Fruit fly (Drosophila melanogaster) whole organism, embryonic: Measurements from ENCODE around the gene Fer2.

Experiments
- BtbVII ChIP-seq: fragments of 200-800 bp; sonication (Bioruptor generic); optimal IDR thresholded peaks from 3 replicates; lab custom pipeline; 2017; ENCODE audit warnings: missing biosample characterization, mild to moderate bottlenecking, missing genetic modification characterization
- CG10274 ChIP-seq: fragments of 200-800 bp; sonication (Bioruptor generic); optimal IDR thresholded peaks from 3 replicates; lab custom pipeline; 2017; ENCODE audit warnings: missing biosample characterization, mild to moderate bottlenecking, missing genetic modification characterization
- CG10366 ChIP-seq: fragments of 200-800 bp; sonication (Bioruptor generic); IDR thresholded peaks from 2 replicates; pipeline ENCODE4 v1.3.6; 2022; ENCODE audit warnings: missing biosample characterization, missing genetic modification characterization
- CG10654 ChIP-seq: fragments of 200-800 bp; sonication (Bioruptor generic); optimal IDR thresholded peaks from 2 replicates; lab custom pipeline; 2016; ENCODE audit warnings: missing biosample characterization, missing genetic modification characterization
- CG12299 ChIP-seq: fragments of 200-800 bp; sonication (Bioruptor generic); optimal IDR thresholded peaks from 2 replicates; lab custom pipeline; 2018; ENCODE audit warnings: missing biosample characterization, mild to moderate bottlenecking, missing genetic modification characterization
- CG13894 ChIP-seq: fragments of 200-800 bp; sonication (Bioruptor generic); optimal IDR thresholded peaks from 3 replicates; lab custom pipeline; 2018; ENCODE audit warnings: missing biosample characterization, mild to moderate bottlenecking, missing genetic modification characterization, moderate library complexity
- CG16813 ChIP-seq: fragments of 200-800 bp; sonication (Bioruptor generic); IDR thresholded peaks from 3 replicates; pipeline ENCODE4 v1.3.6; 2022; ENCODE audit warnings: missing biosample characterization, missing genetic modification characterization; ENCODE audit not compliant: partially characterized antibody
- CG16815 ChIP-seq: fragments of 200-800 bp; sonication (Bioruptor generic); optimal IDR thresholded peaks from 3 replicates; lab custom pipeline; 2017; ENCODE audit warnings: missing biosample characterization, mild to moderate bottlenecking, missing genetic modification characterization
- CG17612 ChIP-seq: fragments of 200-800 bp; sonication (Bioruptor generic); IDR thresholded peaks from 2 replicates; pipeline ENCODE4 v1.3.6; 2022; ENCODE audit warnings: missing biosample characterization, missing genetic modification characterization
- CG2129 ChIP-seq: fragments of 200-800 bp; sonication (Bioruptor generic); IDR thresholded peaks from 2 replicates; pipeline ENCODE4 v1.3.6; 2022; ENCODE audit warnings: missing biosample characterization, missing genetic modification characterization; ENCODE audit not compliant: partially characterized antibody
- CG2202 ChIP-seq: fragments of 200-800 bp; sonication (Bioruptor generic); optimal IDR thresholded peaks from 2 replicates; lab custom pipeline; 2018; ENCODE audit warnings: missing biosample characterization, mild to moderate bottlenecking, missing genetic modification characterization
- CG30403 ChIP-seq: fragments of 200-800 bp; sonication (Bioruptor generic); optimal IDR thresholded peaks from 3 replicates; lab custom pipeline; 2016; ENCODE audit warnings: missing biosample characterization, missing genetic modification characterization
- CG3726 ChIP-seq: fragments of 200-800 bp; sonication (Bioruptor generic); IDR thresholded peaks from 3 replicates; pipeline ENCODE4, ENCODE4 v1.3.6; 2022; ENCODE audit warnings: missing biosample characterization, missing genetic modification characterization
- CG3847 ChIP-seq: fragments of 200-800 bp; sonication (Bioruptor generic); IDR thresholded peaks from 2 replicates; pipeline ENCODE4 v1.3.6; 2022; ENCODE audit warnings: missing biosample characterization, missing genetic modification characterization
- CG42726 ChIP-seq: fragments of 200-800 bp; sonication (Bioruptor generic); IDR thresholded peaks from 2 replicates; pipeline ENCODE4 v1.3.6; 2022; ENCODE audit warnings: missing biosample characterization, missing genetic modification characterization; ENCODE audit not compliant: partially characterized antibody
- CG4707 ChIP-seq: fragments of 200-800 bp; sonication (Bioruptor generic); optimal IDR thresholded peaks from 2 replicates; lab custom pipeline; 2018; ENCODE audit warnings: missing biosample characterization, mild to moderate bottlenecking, missing genetic modification characterization, moderate library complexity
- CG7372 ChIP-seq: fragments of 200-800 bp; sonication (Bioruptor generic); IDR thresholded peaks from 2 replicates; pipeline ENCODE4 v1.3.6; 2022; ENCODE audit warnings: missing biosample characterization, missing genetic modification characterization
- CG8281 ChIP-seq: fragments of 200-800 bp; sonication (Bioruptor generic); optimal IDR thresholded peaks from 2 replicates; lab custom pipeline; 2018; ENCODE audit warnings: missing biosample characterization, mild to moderate bottlenecking, missing genetic modification characterization, moderate library complexity
- CG9215 ChIP-seq: fragments of 200-800 bp; sonication (Bioruptor generic); IDR thresholded peaks from 2 replicates; pipeline ENCODE4 v1.3.6; 2022; ENCODE audit warnings: missing biosample characterization, missing genetic modification characterization
- CG9876 ChIP-seq: fragments of 200-800 bp; sonication (Bioruptor generic); optimal IDR thresholded peaks from 2 replicates; lab custom pipeline; 2016; ENCODE audit warnings: missing biosample characterization, missing genetic modification characterization
- Dll ChIP-seq: fragments of 200-800 bp; sonication (Bioruptor generic); IDR thresholded peaks from 4 replicates; pipeline ENCODE4 v1.3.6; 2022; ENCODE audit warnings: missing biosample characterization, missing genetic modification characterization; ENCODE audit not compliant: partially characterized antibody
- Doc2 ChIP-seq: fragments of 200-800 bp; sonication (Bioruptor generic); IDR thresholded peaks from 2 replicates; pipeline ENCODE4 v1.3.6; 2022; ENCODE audit warnings: missing biosample characterization, missing genetic modification characterization
- Drgx ChIP-seq: fragments of 200-800 bp; sonication (Bioruptor generic); IDR thresholded peaks from 2 replicates; pipeline ENCODE4 v1.3.6; 2022; ENCODE audit warnings: missing biosample characterization, missing genetic modification characterization
- E2f1 ChIP-seq: fragments of 200-800 bp; sonication (Bioruptor generic); IDR thresholded peaks from 2 replicates; pipeline ENCODE4 v1.3.6; 2022; ENCODE audit warnings: missing biosample characterization, missing genetic modification characterization
- Ets97D ChIP-seq: fragments of 200-800 bp; sonication (Bioruptor generic); optimal IDR thresholded peaks from 3 replicates; lab custom pipeline; 2016; ENCODE audit warnings: missing biosample characterization, missing genetic modification characterization
- HmgD ChIP-seq: fragments of 200-800 bp; sonication (Bioruptor generic); optimal IDR thresholded peaks from 3 replicates; lab custom pipeline; 2016; ENCODE audit warnings: missing biosample characterization, missing genetic modification characterization
- MBD-R2 ChIP-seq: fragments of 200-800 bp; sonication (Bioruptor generic); IDR thresholded peaks from 2 replicates; pipeline ENCODE4 v1.3.6; 2022; ENCODE audit warnings: missing biosample characterization, missing genetic modification characterization
- Meics ChIP-seq: fragments of 200-800 bp; sonication (Bioruptor generic); optimal IDR thresholded peaks from 2 replicates; lab custom pipeline; 2017; ENCODE audit warnings: missing biosample characterization, mild to moderate bottlenecking, missing genetic modification characterization
- Ptx1 ChIP-seq: fragments of 200-800 bp; sonication (Bioruptor generic); IDR thresholded peaks from 2 replicates; pipeline ENCODE4 v1.3.6; 2022; ENCODE audit warnings: missing biosample characterization, missing genetic modification characterization
- ab ChIP-seq: fragments of 200-800 bp; sonication (Bioruptor generic); optimal IDR thresholded peaks from 2 replicates; lab custom pipeline; 2016; ENCODE audit warnings: missing biosample characterization, missing genetic modification characterization
- abd-A ChIP-seq: fragments of 200-800 bp; sonication (Bioruptor generic); optimal IDR thresholded peaks from 3 replicates; lab custom pipeline; 2019; ENCODE audit warnings: missing biosample characterization, mild to moderate bottlenecking, missing genetic modification characterization, moderate library complexity
- al ChIP-seq: fragments of 200-800 bp; sonication (Bioruptor generic); IDR thresholded peaks from 2 replicates; pipeline ENCODE4 v1.3.6; 2022; ENCODE audit warnings: missing biosample characterization, missing genetic modification characterization
- cg ChIP-seq: fragments of 200-800 bp; sonication (Bioruptor generic); optimal IDR thresholded peaks from 3 replicates; lab custom pipeline; 2019; ENCODE audit warnings: missing biosample characterization, mild to moderate bottlenecking, missing genetic modification characterization, moderate library complexity
- ci ChIP-seq: fragments of 200-800 bp; sonication (Bioruptor generic); IDR thresholded peaks from 3 replicates; pipeline ENCODE4 v1.3.6; 2022; ENCODE audit warnings: missing biosample characterization, missing genetic modification characterization
- dpn ChIP-seq, 2 experiments: fragments of 200-800 bp; sonication (Bioruptor generic); optimal IDR thresholded peaks; 3 replicates each; lab custom pipeline; 2016; ENCODE audit warnings: missing biosample characterization in 2 of 2, missing genetic modification characterization in 2 of 2
- emc ChIP-seq: fragments of 200-800 bp; sonication (Bioruptor generic); optimal IDR thresholded peaks from 2 replicates; lab custom pipeline; 2016; ENCODE audit warnings: missing biosample characterization, missing genetic modification characterization
- eyg ChIP-seq: fragments of 200-800 bp; sonication (Bioruptor generic); optimal IDR thresholded peaks from 3 replicates; lab custom pipeline; 2016; ENCODE audit warnings: missing biosample characterization, missing genetic modification characterization
- ftz-f1 ChIP-seq: fragments of 200-800 bp; sonication (Bioruptor generic); optimal IDR thresholded peaks from 2 replicates; lab custom pipeline; 2016; ENCODE audit warnings: missing biosample characterization, missing genetic modification characterization
- gro ChIP-seq: fragments of 200-800 bp; sonication (Bioruptor generic); optimal IDR thresholded peaks from 2 replicates; lab custom pipeline; 2016; ENCODE audit warnings: missing biosample characterization, missing genetic modification characterization
- mirr ChIP-seq: fragments of 200-800 bp; sonication (Bioruptor generic); optimal IDR thresholded peaks from 3 replicates; lab custom pipeline; 2018; ENCODE audit warnings: missing biosample characterization, mild to moderate bottlenecking, missing genetic modification characterization
- onecut ChIP-seq: fragments of 200-800 bp; sonication (Bioruptor generic); IDR thresholded peaks from 2 replicates; pipeline ENCODE4 v1.3.6; 2022; ENCODE audit warnings: missing biosample characterization, missing genetic modification characterization
- prd ChIP-seq, 3 experiments: fragments of >200 bp in 2 of 3; fragments of 200-800 bp in 1 of 3; sonication (Bioruptor generic) in 1 of 3; optimal IDR thresholded peaks in 2 of 3; IDR thresholded peaks in 1 of 3; 2 replicates in 2 of 3; 3 replicates in 1 of 3; pipeline versions ENCODE4 v1.3.6 to Lab custom; 2017 to 2022; ENCODE audit warnings: missing biosample characterization in 1 of 3, missing genetic modification characterization in 1 of 3
- run ChIP-seq: fragments of 200-800 bp; sonication (Bioruptor generic); optimal IDR thresholded peaks from 3 replicates; lab custom pipeline; 2018; ENCODE audit warnings: missing biosample characterization, mild to moderate bottlenecking, missing genetic modification characterization
- sens ChIP-seq: fragments of 200-800 bp; sonication (Bioruptor generic); peaks from one replicate; lab custom pipeline; 2016; ENCODE audit warnings: missing biosample characterization, missing genetic modification characterization
- sens-2 ChIP-seq: fragments of 200-800 bp; sonication (Bioruptor generic); IDR thresholded peaks from 2 replicates; pipeline ENCODE4 v1.3.6; 2022; ENCODE audit warnings: missing biosample characterization, missing genetic modification characterization
- sima ChIP-seq: fragments of 200-800 bp; sonication (Bioruptor generic); optimal IDR thresholded peaks from 2 replicates; lab custom pipeline; 2016; ENCODE audit warnings: missing biosample characterization, missing genetic modification characterization
- slbo ChIP-seq: fragments of 200-800 bp; sonication (Bioruptor generic); IDR thresholded peaks from 2 replicates; pipeline ENCODE4 v1.3.6; 2022; ENCODE audit warnings: missing biosample characterization, missing genetic modification characterization
- tna ChIP-seq: fragments of 200-800 bp; sonication (Bioruptor generic); IDR thresholded peaks from 2 replicates; pipeline ENCODE4 v1.3.6; 2022; ENCODE audit warnings: missing biosample characterization, missing genetic modification characterization; ENCODE audit not compliant: partially characterized antibody
- tx ChIP-seq: fragments of 200-800 bp; sonication (Bioruptor generic); optimal IDR thresholded peaks from 2 replicates; lab custom pipeline; 2016; ENCODE audit warnings: missing biosample characterization, missing genetic modification characterization
- wdn ChIP-seq: fragments of 200-800 bp; sonication (Bioruptor generic); IDR thresholded peaks from 2 replicates; pipeline ENCODE4 v1.3.6; 2022; ENCODE audit warnings: missing biosample characterization, missing genetic modification characterization

Fer2 gene

DNA sequence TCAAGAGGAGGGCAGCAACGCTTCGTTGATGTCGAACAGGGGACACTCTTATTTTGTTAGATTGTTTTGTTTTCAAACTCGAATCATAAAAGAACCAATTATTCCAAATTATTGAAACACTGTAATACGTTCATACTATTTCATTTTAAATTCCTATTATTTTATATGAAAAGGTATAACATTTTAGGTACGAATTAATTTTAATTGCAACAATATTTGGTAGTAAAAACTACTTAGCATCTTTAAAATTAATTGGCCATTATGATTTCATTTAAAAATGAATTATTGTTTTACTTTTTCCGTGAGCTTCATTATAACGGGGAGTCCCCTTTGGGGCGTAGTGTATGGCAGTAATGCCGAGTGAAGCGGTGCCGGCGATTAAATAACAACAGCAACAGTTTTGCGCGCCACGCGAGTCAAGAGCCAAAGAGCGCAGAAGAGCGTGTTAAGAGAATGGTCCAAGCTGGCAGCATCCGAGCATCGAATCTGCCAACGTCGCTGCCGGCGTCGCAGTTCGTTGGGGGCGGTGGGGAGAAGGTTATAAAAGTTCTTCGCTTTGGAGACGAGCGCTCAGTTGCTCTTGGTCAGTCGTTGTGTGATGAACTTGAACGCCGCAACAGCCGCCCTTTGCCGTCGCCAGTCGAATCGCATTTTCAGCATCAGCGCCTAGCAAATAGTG lies 6.6 kb upstream of the Fer2 start (continued):
- no peak for TF ChIP-seq run
- no peak for TF ChIP-seq sens-2 (GFP tag; lab: Robert Waterston, UW)
- TF ChIP-seq Meics (GFP tag; lab: Kevin White, UChicago) = peak; percentile 64
- TF ChIP-seq ab (GFP tag; lab: Kevin White, UChicago) = no peak
- TF ChIP-seq BtbVII = no peak
- no peak for TF ChIP-seq CG12299 (tag; lab: Kevin White, UChicago)
- no peak for TF ChIP-seq emc (GFP tag; lab: Kevin White, UChicago)
- TF ChIP-seq CG30403 (GFP tag; lab: Kevin White, UChicago) = peak; percentile 57
- TF ChIP-seq CG17612 = no peak
- TF ChIP-seq CG3847 (GFP tag; lab: Robert Waterston, UW) = 0 out of 2 replicates have a peak, but pooled peaks have one; percentile 23
- TF ChIP-seq CG10274 = peak; percentile 51
- peak; percentile 43 for TF ChIP-seq slbo (GFP tag; lab: Robert Waterston, UW)
- no peak for TF ChIP-seq HmgD (GFP tag; lab: Kevin White, UChicago)
- no peak for TF ChIP-seq Doc2 (GFP tag; lab: Robert Waterston, UW)
- TF ChIP-seq MBD-R2 (GFP tag; lab: Robert Waterston, UW) = no peak
- no peak for TF ChIP-seq wdn
- no peak for TF ChIP-seq eyg (GFP tag; lab: Kevin White, UChicago)
- no peak for TF ChIP-seq cg (GFP tag; lab: Kevin White, UChicago)
- TF ChIP-seq tx (GFP tag; lab: Kevin White, UChicago) = no peak
- no peak for TF ChIP-seq onecut
- peak; percentile 11; the same call in 1 of the 2 replicates for TF ChIP-seq Drgx (GFP tag; lab: Robert Waterston, UW)
- peak; percentile 45; the same call in 1 of the 3 replicates for TF ChIP-seq ci (GFP tag; lab: Robert Waterston, UW)
- TF ChIP-seq ftz-f1 = no peak
- TF ChIP-seq CG2202 (tag; lab: Kevin White, UChicago) = no peak
- no peak for TF ChIP-seq mirr (GFP tag; lab: Kevin White, UChicago)
- peak; percentile 54 for TF ChIP-seq abd-A (tag; lab: Kevin White, UChicago)
- no peak for TF ChIP-seq CG10654
- TF ChIP-seq CG42726 (GFP tag; lab: Robert Waterston, UW) = peak; percentile 34; the same call in 1 of the 2 replicates
- no peak for TF ChIP-seq CG2129
- TF ChIP-seq sima = no peak
- TF ChIP-seq CG10366 (GFP tag; lab: Robert Waterston, UW) = peak; percentile 11; the same call in 1 of the 2 replicates
- peak; percentile 69 for TF ChIP-seq tna (GFP tag; lab: Robert Waterston, UW)
- peak; percentile 54 for TF ChIP-seq gro
- TF ChIP-seq Ptx1 = peak; percentile 11; the same call in 1 of the 2 replicates
- TF ChIP-seq dpn (GFP tag; optimal IDR thresholded peaks at IDR 0.05; lab: Kevin White, UChicago) = peak in 1 of 2 experiments; percentile 27
- no peak for TF ChIP-seq CG4707
- TF ChIP-seq sens (GFP tag; lab: Kevin White, UChicago) = peak; percentile 71
- TF ChIP-seq CG16815 (GFP tag; lab: Kevin White, UChicago) = peak; percentile 23
- TF ChIP-seq CG13894 = peak; percentile 5
- no peak for TF ChIP-seq CG3726 (GFP tag; lab: Robert Waterston, UW)
- TF ChIP-seq CG9876 (GFP tag; lab: Kevin White, UChicago) = no peak
- TF ChIP-seq CG16813 (GFP tag; lab: Robert Waterston, UW) = no peak
- TF ChIP-seq CG9215 = peak; percentile 36; the same call in 1 of the 2 replicates
- TF ChIP-seq al (GFP tag; lab: Robert Waterston, UW) = no peak
- TF ChIP-seq Ets97D (GFP tag; lab: Kevin White, UChicago) = no peak
- peak; percentile 37; the same call in 1 of the 2 replicates for TF ChIP-seq E2f1 (GFP tag; lab: Robert Waterston, UW)
- no peak for TF ChIP-seq CG8281
- TF ChIP-seq prd (optimal IDR thresholded peaks at IDR 0.05; lab: Kevin White, UChicago) = no peak
- no peak for TF ChIP-seq prd (GFP tag; IDR thresholded peaks at IDR 0.05; lab: Robert Waterston, UW)
- TF ChIP-seq CG7372 (GFP tag; lab: Robert Waterston, UW) = no peak
- 0 out of 4 replicates have a peak, but pooled peaks have one; percentile 20 for TF ChIP-seq Dll
